Fruit fly (Drosophila melanogaster): Measurements from ENCODE around the gene Elo68alpha.
A peak's percentile ranks its signal among the peaks of the same experiment; 100 is the strongest.

DNA sequence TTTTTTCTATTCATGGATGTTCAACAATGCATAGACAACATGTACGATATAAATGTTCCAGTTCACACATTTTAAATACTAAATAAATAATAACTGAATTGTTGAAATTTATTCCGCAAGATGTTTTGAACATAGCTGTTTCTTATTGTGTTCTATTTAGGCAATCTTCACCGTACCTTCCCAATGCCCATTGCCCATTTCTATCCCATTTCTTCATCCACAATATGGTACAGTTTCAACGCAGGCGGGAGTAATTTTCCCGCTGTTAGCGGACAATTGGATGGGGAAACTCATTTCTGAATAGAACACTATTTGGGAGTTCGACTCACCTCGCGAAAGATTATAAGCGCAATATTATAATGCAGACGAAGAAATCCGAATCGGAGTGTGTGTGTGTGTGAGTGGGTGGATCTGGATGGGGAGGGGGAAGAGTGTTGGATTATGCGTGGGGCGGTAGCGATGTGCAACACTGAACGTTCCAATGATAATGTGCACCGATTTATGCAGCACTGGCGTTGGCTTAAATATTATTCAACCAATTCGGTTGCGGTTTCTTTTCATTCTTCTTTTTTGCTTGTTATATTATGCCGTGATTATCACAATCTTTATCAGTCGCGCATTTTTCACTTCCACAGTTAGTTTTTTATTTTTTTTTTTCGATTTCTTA lies 10.8 kb downstream of the Elo68alpha start:
- TF ChIP-seq Hr78 (GFP tag; optimal IDR thresholded peaks at IDR 0.05): no peak
- peak; percentile 39 for TF ChIP-seq Dif (GFP tag; optimal IDR thresholded peaks at IDR 0.05; ENCODE audit: partially characterized antibody)
- TF ChIP-seq HLH106 (tag; optimal IDR thresholded peaks at IDR 0.05): peak; percentile 44
- TF ChIP-seq pan (optimal IDR thresholded peaks at IDR 0.05): no peak
- peak; percentile 85 for TF ChIP-seq tai (GFP tag; optimal IDR thresholded peaks at IDR 0.05)
- TF ChIP-seq woc (GFP tag; optimal IDR thresholded peaks at IDR 0.05): peak; percentile 64
- peak; percentile 73 for TF ChIP-seq fru (GFP tag; optimal IDR thresholded peaks at IDR 0.05)
- TF ChIP-seq OdsH (GFP tag; optimal IDR thresholded peaks at IDR 0.05): peak; percentile 74
- TF ChIP-seq lola (GFP tag; optimal IDR thresholded peaks at IDR 0.05): no peak
- peak; percentile 90 for TF ChIP-seq rgr (GFP tag; optimal IDR thresholded peaks at IDR 0.05)
- TF ChIP-seq Vsx2 (GFP tag; optimal IDR thresholded peaks at IDR 0.05; ENCODE audit: partially characterized antibody): no peak
- TF ChIP-seq Dfd (GFP tag; optimal IDR thresholded peaks at IDR 0.05): no peak
- TF ChIP-seq Abd-B (GFP tag; optimal IDR thresholded peaks at IDR 0.05): no peak
- no peak for TF ChIP-seq CrebA (GFP tag; optimal IDR thresholded peaks at IDR 0.05; ENCODE audit: borderline replicate concordance)
